Worm (Caenorhabditis elegans) whole organism, L1 larva: Measurements from ENCODE around the gene K08D12.3.

Experiments
- C04F5.9 ChIP-seq: sonication (generic microtip); optimal IDR thresholded peaks from 2 replicates; lab custom pipeline; 2016; ENCODE audit warnings: missing genetic modification characterization, missing compliant biosample characterization
- C34B4.2 ChIP-seq: sonication (generic microtip); optimal IDR thresholded peaks from 2 replicates; lab custom pipeline; 2017; ENCODE audit warnings: mild to moderate bottlenecking, missing genetic modification characterization, missing compliant biosample characterization
- F16B12.6 ChIP-seq: fragments of 150-350 bp; optimal IDR thresholded peaks from 2 replicates; lab custom pipeline; 2014; ENCODE audit warnings: missing biosample characterization, missing genetic modification characterization
- Y116A8C.19 ChIP-seq: sonication (generic microtip); optimal IDR thresholded peaks from 2 replicates; lab custom pipeline; 2016; ENCODE audit warnings: missing compliant biosample characterization, missing genetic modification characterization, borderline replicate concordance
- aha-1 ChIP-seq: fragments of 150-350 bp; optimal IDR thresholded peaks from 2 replicates; lab custom pipeline; 2014; ENCODE audit warnings: missing biosample characterization, missing genetic modification characterization
- ama-1 ChIP-seq: fragments of 150-350 bp; optimal IDR thresholded peaks from 2 replicates; lab custom pipeline; 2014
- ceh-8 ChIP-seq: fragments of 200-800 bp; sonication (Bioruptor generic); optimal IDR thresholded peaks from 2 replicates; lab custom pipeline; 2018; ENCODE audit warnings: mild to moderate bottlenecking, missing genetic modification characterization, moderate library complexity, missing compliant biosample characterization
- ceh-82 ChIP-seq, 3 experiments: fragments of 150-350 bp in 1 of 3; sonication (generic microtip) in 2 of 3; optimal IDR thresholded peaks; 2 replicates each; lab custom pipeline; 2014 to 2017; ENCODE audit warnings: missing biosample characterization in 3 of 3, missing genetic modification characterization in 3 of 3
- ceh-90 ChIP-seq: sonication (generic microtip); optimal IDR thresholded peaks from 2 replicates; lab custom pipeline; 2016; ENCODE audit warnings: missing genetic modification characterization, missing compliant biosample characterization
- ces-1 ChIP-seq: fragments of 150-350 bp; optimal IDR thresholded peaks from 2 replicates; lab custom pipeline; 2014; ENCODE audit warnings: missing biosample characterization, missing genetic modification reagents, missing genetic modification characterization
- dpl-1 ChIP-seq, 3 experiments: fragments of 150-350 bp in 2 of 3; sonication (generic microtip) in 1 of 3; optimal IDR thresholded peaks; 2 replicates each; lab custom pipeline; 2014 to 2017; ENCODE audit warnings: missing biosample characterization in 3 of 3, missing genetic modification characterization in 3 of 3, missing genetic modification reagents in 3 of 3
- dsc-1 ChIP-seq: sonication (generic microtip); optimal IDR thresholded peaks from 2 replicates; lab custom pipeline; 2016; ENCODE audit warnings: mild to moderate bottlenecking, missing genetic modification characterization, missing compliant biosample characterization
- efl-1 ChIP-seq, 4 experiments: fragments of 150-350 bp; optimal IDR thresholded peaks in 3 of 4; peaks in 1 of 4; 1 replicate in 1 of 4; 2 replicates in 3 of 4; lab custom pipeline; 2014; ENCODE audit warnings: missing biosample characterization in 2 of 4, missing genetic modification characterization in 2 of 4, missing genetic modification reagents in 2 of 4
- egl-13 ChIP-seq: sonication (generic microtip); optimal IDR thresholded peaks from 2 replicates; lab custom pipeline; 2016; ENCODE audit warnings: missing genotype, missing genetic modification reagents, missing genetic modification characterization, missing compliant biosample characterization
- elt-2 ChIP-seq: sonication (generic microtip); optimal IDR thresholded peaks from 2 replicates; lab custom pipeline; 2016; ENCODE audit warnings: missing genetic modification characterization, mild to moderate bottlenecking, inconsistent platforms, missing compliant biosample characterization, missing genetic modification reagents
- fkh-4 ChIP-seq: sonication (generic microtip); optimal IDR thresholded peaks from 2 replicates; lab custom pipeline; 2016; ENCODE audit warnings: missing compliant biosample characterization, missing genetic modification characterization, borderline replicate concordance
- fkh-8 ChIP-seq: sonication (generic microtip); optimal IDR thresholded peaks from 2 replicates; lab custom pipeline; 2016; ENCODE audit warnings: mild to moderate bottlenecking, missing genetic modification characterization, missing compliant biosample characterization
- grh-1 ChIP-seq: fragments of 200-800 bp; sonication (Bioruptor generic); IDR thresholded peaks from 2 replicates; pipeline ENCODE4 v1.3.6; 2022; ENCODE audit warnings: missing genetic modification reagents, missing genetic modification characterization, missing compliant biosample characterization
- jun-1 ChIP-seq: fragments of 150-350 bp; optimal IDR thresholded peaks from 2 replicates; lab custom pipeline; 2014; ENCODE audit warnings: missing biosample characterization, missing genetic modification reagents, missing genetic modification characterization
- lin-14 ChIP-seq: fragments of 200-800 bp; sonication (Bioruptor generic); optimal IDR thresholded peaks from 2 replicates; lab custom pipeline; 2018; ENCODE audit warnings: mild to moderate bottlenecking, missing genetic modification characterization, moderate library complexity, missing compliant biosample characterization
- lin-15B ChIP-seq: fragments of 150-350 bp; sonication (generic microtip); optimal IDR thresholded peaks from 3 replicates; lab custom pipeline; 2014; ENCODE audit warnings: missing biosample characterization, missing genetic modification characterization
- lsy-2 ChIP-seq, 2 experiments: fragments of 150-350 bp; optimal IDR thresholded peaks; 2 replicates each; lab custom pipeline; 2014; ENCODE audit warnings: missing biosample characterization in 2 of 2, missing genetic modification characterization in 2 of 2
- mab-9 ChIP-seq: fragments of 200-800 bp; sonication (Bioruptor generic); IDR thresholded peaks from 2 replicates; pipeline ENCODE4 v1.3.6; 2022; ENCODE audit warnings: missing genetic modification reagents, missing genetic modification characterization, missing compliant biosample characterization
- mef-2 ChIP-seq: fragments of 150-350 bp; optimal IDR thresholded peaks from 2 replicates; lab custom pipeline; 2014; ENCODE audit warnings: missing biosample characterization, missing genetic modification characterization
- mep-1 ChIP-seq: fragments of 150-350 bp; optimal IDR thresholded peaks from 2 replicates; lab custom pipeline; 2014; ENCODE audit warnings: missing biosample characterization, missing genetic modification characterization
- nhr-11 ChIP-seq: fragments of 150-350 bp; optimal IDR thresholded peaks from 2 replicates; lab custom pipeline; 2014; ENCODE audit warnings: missing biosample characterization, missing genetic modification characterization
- nhr-12 ChIP-seq: sonication (generic microtip); optimal IDR thresholded peaks from 2 replicates; lab custom pipeline; 2017; ENCODE audit warnings: missing biosample characterization, missing genetic modification characterization
- nhr-19 ChIP-seq: fragments of 200-800 bp; sonication (Bioruptor generic); conservative IDR thresholded peaks from 2 replicates; pipeline ENCODE4 v1.3.6; 2022; ENCODE audit warnings: missing genetic modification characterization, missing compliant biosample characterization
- nhr-20 ChIP-seq: sonication (generic microtip); optimal IDR thresholded peaks from 2 replicates; lab custom pipeline; 2016; ENCODE audit warnings: mild to moderate bottlenecking, missing genetic modification characterization, missing compliant biosample characterization
- nhr-237 ChIP-seq: fragments of 150-350 bp; optimal IDR thresholded peaks from 2 replicates; lab custom pipeline; 2014; ENCODE audit warnings: missing biosample characterization, missing genetic modification characterization
- nhr-28 ChIP-seq: fragments of 150-350 bp; optimal IDR thresholded peaks from 2 replicates; lab custom pipeline; 2014; ENCODE audit warnings: missing biosample characterization, missing genetic modification characterization
- nhr-47 ChIP-seq: sonication (generic microtip); optimal IDR thresholded peaks from 2 replicates; lab custom pipeline; 2016; ENCODE audit warnings: mild to moderate bottlenecking, missing genetic modification characterization, moderate library complexity, missing compliant biosample characterization
- nhr-71 ChIP-seq: sonication (generic microtip); optimal IDR thresholded peaks from 2 replicates; lab custom pipeline; 2016; ENCODE audit warnings: mild to moderate bottlenecking, missing genetic modification characterization, moderate library complexity, missing compliant biosample characterization
- nhr-76 ChIP-seq: sonication (generic microtip); optimal IDR thresholded peaks from 2 replicates; lab custom pipeline; 2017; ENCODE audit warnings: missing biosample characterization, missing genetic modification characterization
- nhr-84 ChIP-seq: sonication (generic microtip); optimal IDR thresholded peaks from 2 replicates; lab custom pipeline; 2017; ENCODE audit warnings: missing biosample characterization, missing genetic modification characterization
- nhr-85 ChIP-seq: sonication (generic microtip); peaks from one replicate; lab custom pipeline; 2016; ENCODE audit warnings: missing genetic modification characterization, inconsistent platforms, missing compliant biosample characterization
- nhr-90 ChIP-seq: sonication (generic microtip); optimal IDR thresholded peaks from 2 replicates; lab custom pipeline; 2016; ENCODE audit warnings: mild to moderate bottlenecking, missing genetic modification characterization, missing compliant biosample characterization; ENCODE audit not compliant: poor library complexity
- pag-3 ChIP-seq: sonication (generic microtip); optimal IDR thresholded peaks from 2 replicates; lab custom pipeline; 2017; ENCODE audit warnings: missing genetic modification characterization, mild to moderate bottlenecking, missing compliant biosample characterization, antibody characterized with exemption, borderline replicate concordance; ENCODE audit not compliant: insufficient read depth
- pax-3 ChIP-seq: fragments of 200-800 bp; sonication (Bioruptor generic); optimal IDR thresholded peaks from 2 replicates; lab custom pipeline; 2018; ENCODE audit warnings: mild to moderate bottlenecking, missing genetic modification characterization, moderate library complexity, missing compliant biosample characterization
- skn-1 ChIP-seq: fragments of 150-350 bp; optimal IDR thresholded peaks from 2 replicates; lab custom pipeline; 2014; ENCODE audit warnings: missing biosample characterization, missing genetic modification characterization
- snpc-4 ChIP-seq: fragments of 150-350 bp; optimal IDR thresholded peaks from 2 replicates; lab custom pipeline; 2014; ENCODE audit warnings: missing biosample characterization, missing genetic modification characterization
- snu-23 ChIP-seq: sonication (generic microtip); optimal IDR thresholded peaks from 2 replicates; lab custom pipeline; 2016; ENCODE audit warnings: missing genetic modification characterization, missing compliant biosample characterization
- sptf-1 ChIP-seq: fragments of 150-350 bp; optimal IDR thresholded peaks from 2 replicates; lab custom pipeline; 2014; ENCODE audit warnings: missing biosample characterization, missing genetic modification characterization
- sup-37 ChIP-seq: fragments of 200-800 bp; sonication (Bioruptor generic); optimal IDR thresholded peaks from 2 replicates; lab custom pipeline; 2018; ENCODE audit warnings: mild to moderate bottlenecking, missing genetic modification characterization, missing compliant biosample characterization
- swsn-7 ChIP-seq: sonication (generic microtip); optimal IDR thresholded peaks from 2 replicates; lab custom pipeline; 2016; ENCODE audit warnings: missing genetic modification characterization, missing compliant biosample characterization
- tbx-2 ChIP-seq: sonication (generic microtip); optimal IDR thresholded peaks from 2 replicates; lab custom pipeline; 2016; ENCODE audit warnings: missing genetic modification characterization, missing compliant biosample characterization
- unc-130 ChIP-seq: fragments of 150-350 bp; optimal IDR thresholded peaks from 2 replicates; lab custom pipeline; 2017; ENCODE audit warnings: missing biosample characterization, missing genetic modification characterization, inconsistent platforms
- unc-62 ChIP-seq: fragments of 150-350 bp; optimal IDR thresholded peaks from 2 replicates; lab custom pipeline; 2014; ENCODE audit warnings: missing biosample characterization, missing genetic modification reagents, missing genetic modification characterization
- unc-86 ChIP-seq: sonication (generic microtip); optimal IDR thresholded peaks from 2 replicates; lab custom pipeline; 2016; ENCODE audit warnings: missing genetic modification characterization, missing compliant biosample characterization
- xbp-1 ChIP-seq: sonication (generic microtip); optimal IDR thresholded peaks from 2 replicates; lab custom pipeline; 2016; ENCODE audit warnings: missing genetic modification characterization, missing compliant biosample characterization
- zag-1 ChIP-seq: fragments of 150-350 bp; optimal IDR thresholded peaks from 2 replicates; lab custom pipeline; 2014; ENCODE audit warnings: missing biosample characterization, missing genetic modification characterization

K08D12.3 gene

DNA sequence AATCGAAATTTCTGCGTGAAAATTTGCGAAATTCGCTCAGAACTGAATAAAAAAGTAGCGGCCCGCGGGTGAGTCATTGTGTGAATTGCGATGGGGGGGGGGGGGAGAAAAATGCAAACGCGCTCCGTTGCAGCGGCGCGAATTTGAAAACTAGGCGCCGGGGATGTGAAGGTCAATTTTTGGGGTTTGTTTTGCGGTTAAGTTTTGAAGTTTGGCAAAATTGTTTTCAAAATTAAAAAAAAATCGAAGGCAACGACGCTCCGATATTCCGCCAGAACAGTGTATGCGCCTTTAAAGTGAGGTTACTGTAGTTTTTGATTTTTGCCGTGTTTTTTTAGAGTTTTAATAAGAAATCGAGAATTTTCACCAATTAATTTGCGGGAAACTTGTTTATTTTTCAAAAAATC is 28.3 kb downstream of the K08D12.3 start (continued):
- TF ChIP-seq lin-14 (GFP tag; lab: Kevin White, UChicago) = no peak
- peak; percentile 9 to 80 (median 33) for TF ChIP-seq ceh-82 (tag; optimal IDR thresholded peaks at IDR 0.05; lab: Kevin White, UChicago)
- peak; percentile 67 for TF ChIP-seq fkh-8 (tag; lab: Kevin White, UChicago)
- TF ChIP-seq nhr-71 (tag; lab: Kevin White, UChicago) = peak; percentile 57
- peak; percentile 44 for TF ChIP-seq snu-23 (GFP tag; lab: Kevin White, UChicago)
- peak; percentile 72 for TF ChIP-seq skn-1 (tag; lab: Kevin White, UChicago)
- no peak for TF ChIP-seq sup-37 (GFP tag; lab: Kevin White, UChicago)
- TF ChIP-seq snpc-4 (tag; lab: Kevin White, UChicago) = peak; percentile 16
- TF ChIP-seq C34B4.2 (tag; lab: Kevin White, UChicago) = no peak
- peak; percentile 4 to 54 for TF ChIP-seq lsy-2 (tag; optimal IDR thresholded peaks at IDR 0.05; lab: Kevin White, UChicago)
- peak; percentile 37 for TF ChIP-seq nhr-20
- peak; percentile 52 for TF ChIP-seq nhr-19 (GFP tag; lab: Robert Waterston, UW)
- TF ChIP-seq grh-1 (GFP tag; lab: Robert Waterston, UW) = peak; percentile 32; the same call in 1 of the 2 replicates

ce11 chrIV:1738892-1739291 is 28.8 kb downstream of the K08D12.3 start:
- no peak for TF ChIP-seq nhr-19 (GFP tag; lab: Robert Waterston, UW)
- no peak for TF ChIP-seq nhr-76 (tag; lab: Kevin White, UChicago)
- no peak for TF ChIP-seq ces-1 (GFP tag; lab: Kevin White, UChicago)
- TF ChIP-seq F16B12.6 (tag; lab: Kevin White, UChicago) = no peak
- TF ChIP-seq nhr-85 (tag; lab: Kevin White, UChicago) = no peak
- no peak for TF ChIP-seq unc-62 (GFP tag; lab: Kevin White, UChicago)
- TF ChIP-seq swsn-7 (tag; lab: Kevin White, UChicago) = peak; percentile 35
- TF ChIP-seq unc-86 (tag; lab: Kevin White, UChicago) = no peak
- no peak for TF ChIP-seq mab-9 (GFP tag; lab: Robert Waterston, UW)
- TF ChIP-seq fkh-4 (tag; lab: Kevin White, UChicago) = no peak
- no peak for TF ChIP-seq ama-1
- no peak for TF ChIP-seq pag-3
- no peak for TF ChIP-seq ceh-8 (GFP tag; lab: Kevin White, UChicago)
- TF ChIP-seq nhr-90 (tag; lab: Kevin White, UChicago) = no peak
- TF ChIP-seq efl-1 (optimal IDR thresholded peaks at IDR 0.05; lab: Kevin White, UChicago) = no peak
- TF ChIP-seq efl-1 (GFP tag; optimal IDR thresholded peaks at IDR 0.05 in 1 of 2; lab: Kevin White, UChicago) = peak in 1 of 2 experiments; percentile 89
- no peak for TF ChIP-seq sptf-1
- TF ChIP-seq nhr-84 (tag; lab: Kevin White, UChicago) = no peak
- no peak for TF ChIP-seq Y116A8C.19 (tag; lab: Kevin White, UChicago)
- no peak for TF ChIP-seq skn-1 (tag; lab: Kevin White, UChicago)
- TF ChIP-seq aha-1 = no peak
- no peak for TF ChIP-seq pax-3 (tag; lab: Kevin White, UChicago)
- TF ChIP-seq unc-130 = no peak
- peak; percentile 69 for TF ChIP-seq nhr-47
- no peak for TF ChIP-seq xbp-1 (tag; lab: Kevin White, UChicago)
- no peak for TF ChIP-seq nhr-11 (tag; lab: Kevin White, UChicago)
- TF ChIP-seq ceh-90 (tag; lab: Kevin White, UChicago) = no peak
- no peak for TF ChIP-seq dpl-1 (GFP tag; optimal IDR thresholded peaks at IDR 0.05; lab: Kevin White, UChicago)
- no peak for TF ChIP-seq jun-1 (tag; lab: Kevin White, UChicago)
- TF ChIP-seq C04F5.9 (tag; lab: Kevin White, UChicago) = no peak
- TF ChIP-seq fkh-8 (tag; lab: Kevin White, UChicago) = peak; percentile 89
- TF ChIP-seq lin-14 (GFP tag; lab: Kevin White, UChicago) = peak; percentile 31
- TF ChIP-seq nhr-28 = no peak
- no peak for TF ChIP-seq tbx-2 (tag; lab: Kevin White, UChicago)
- no peak for TF ChIP-seq mef-2 (tag; lab: Kevin White, UChicago)
- TF ChIP-seq zag-1 = no peak
- peak; percentile 54 for TF ChIP-seq dsc-1 (tag; lab: Kevin White, UChicago)
- TF ChIP-seq nhr-12 (tag; lab: Kevin White, UChicago) = no peak
- TF ChIP-seq nhr-237 (tag; lab: Kevin White, UChicago) = no peak
- peak; percentile 39 for TF ChIP-seq nhr-20
- TF ChIP-seq lin-15B (tag; lab: Kevin White, UChicago) = no peak
- no peak for TF ChIP-seq mep-1 (tag; lab: Kevin White, UChicago)
- no peak for TF ChIP-seq elt-2 (tag; lab: Kevin White, UChicago)
- TF ChIP-seq egl-13 (tag; lab: Kevin White, UChicago) = peak; percentile 60
